Worm (Caenorhabditis elegans) whole organism, L4 larva: ENCODE data around the gene wrt-1.

Source experiments
- ceh-82 ChIP-seq: sonication (generic microtip); optimal IDR thresholded peaks from 2 replicates; lab custom pipeline; 2017; ENCODE audit warnings: missing biosample characterization, missing genetic modification characterization
- egl-43 ChIP-seq: fragments of 200-800 bp; sonication (Bioruptor generic); IDR thresholded peaks from 2 replicates; pipeline ENCODE4 v1.3.6; 2022; ENCODE audit warnings: missing genetic modification reagents, missing genetic modification characterization, missing compliant biosample characterization
- hlh-11 ChIP-seq: fragments of 200-800 bp; sonication (Bioruptor generic); optimal IDR thresholded peaks from 2 replicates; lab custom pipeline; 2018; ENCODE audit warnings: mild to moderate bottlenecking, missing genetic modification characterization, missing compliant biosample characterization
- madf-9 ChIP-seq: fragments of 200-800 bp; sonication (Bioruptor generic); conservative IDR thresholded peaks from 2 replicates; pipeline ENCODE4 v1.3.6; 2022; ENCODE audit warnings: missing genetic modification reagents, missing genetic modification characterization, missing compliant biosample characterization
- nhr-237 ChIP-seq: sonication (generic microtip); optimal IDR thresholded peaks from 2 replicates; lab custom pipeline; 2017; ENCODE audit warnings: missing biosample characterization, missing genetic modification characterization
- nhr-77 ChIP-seq: fragments of 150-350 bp; optimal IDR thresholded peaks from 2 replicates; lab custom pipeline; 2014; ENCODE audit warnings: missing biosample characterization, missing genetic modification characterization
- unc-39 ChIP-seq: sonication (generic microtip); optimal IDR thresholded peaks from 2 replicates; lab custom pipeline; 2017; ENCODE audit warnings: missing biosample characterization, missing genetic modification characterization
- ztf-11 ChIP-seq: fragments of 150-350 bp; optimal IDR thresholded peaks from 2 replicates; lab custom pipeline; 2014; ENCODE audit warnings: missing biosample characterization, missing genetic modification characterization

DNA sequence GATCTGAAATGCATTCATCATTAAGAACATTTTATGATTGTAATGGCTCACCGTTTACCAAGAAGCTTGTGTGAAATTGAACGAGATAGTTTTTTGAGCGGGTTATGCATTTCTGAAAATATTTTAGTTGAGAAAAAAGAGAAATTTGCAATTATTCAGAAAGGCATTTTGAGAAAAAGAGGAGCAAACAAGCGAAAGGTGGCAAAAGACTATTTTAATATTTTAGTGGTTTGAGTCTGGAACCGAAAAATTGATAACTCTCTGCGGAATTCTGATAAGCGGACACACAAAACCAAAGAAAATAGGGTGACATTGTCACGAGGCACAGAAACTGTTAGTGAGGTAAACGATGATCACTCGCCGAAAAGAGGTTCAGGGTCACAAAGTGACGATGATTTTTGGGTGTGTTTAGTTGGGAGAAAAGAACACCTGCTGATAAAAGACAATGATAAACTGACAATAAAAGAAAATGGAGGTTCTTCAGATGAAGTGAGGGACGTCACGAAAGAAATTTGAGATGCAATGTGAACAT lies 24.0 kb downstream of the wrt-1 start:
- TF ChIP-seq nhr-77 (tag; lab: Kevin White, UChicago) (peak; percentile 78), nhr-237 (tag; lab: Kevin White, UChicago) (no peak), hlh-11 (tag; lab: Kevin White, UChicago) (peak; percentile 93), egl-43 (no peak), ztf-11 (tag; lab: Kevin White, UChicago) (no peak), ceh-82 (tag; lab: Kevin White, UChicago) (no peak), unc-39 (tag; lab: Kevin White, UChicago) (no peak), madf-9 (GFP tag; lab: Robert Waterston, UW) (0 out of 2 replicates have a peak, but pooled peaks have one; percentile 30)
